Fruit fly (Drosophila melanogaster): Measurements from ENCODE around the gene Oatp33Ea.

Gene Oatp33Ea

dm6 chr2L:12415485-12416137 lies 30.1 kb downstream of the Oatp33Ea start (continued):
- TF ChIP-seq scrt (GFP tag; optimal IDR thresholded peaks at IDR 0.05) (no peak), Opbp (GFP tag; IDR thresholded peaks at IDR 0.05; ENCODE audit: partially characterized antibody) (no peak), esg (GFP tag; conservative IDR thresholded peaks at IDR 0.05) (no peak), sr (GFP tag; IDR thresholded peaks at IDR 0.05) (no peak), CG4854 (GFP tag; optimal IDR thresholded peaks at IDR 0.05) (no peak), onecut (GFP tag; IDR thresholded peaks at IDR 0.05) (no peak), dm (GFP tag; optimal IDR thresholded peaks at IDR 0.05) (no peak), chif (GFP tag; optimal IDR thresholded peaks at IDR 0.05) (no peak), Hsf (GFP tag; optimal IDR thresholded peaks at IDR 0.05) (no peak), CG3065 (GFP tag; optimal IDR thresholded peaks at IDR 0.05) (no peak), CG11456 (GFP tag; IDR thresholded peaks at IDR 0.05) (no peak), CG6854 (GFP tag; optimal IDR thresholded peaks at IDR 0.05) (no peak), Rfx (GFP tag; IDR thresholded peaks at IDR 0.05) (no peak), ewg (GFP tag; optimal IDR thresholded peaks at IDR 0.05) (no peak), shn (GFP tag; optimal IDR thresholded peaks at IDR 0.05) (no peak), knrl (GFP tag; IDR thresholded peaks at IDR 0.05; ENCODE audit: partially characterized antibody) (no peak), Hr51 (GFP tag; optimal IDR thresholded peaks at IDR 0.05) (peak in 1 of 2 experiments; percentile 44), eve (GFP tag; optimal IDR thresholded peaks at IDR 0.05) (no peak), Tbp (GFP tag; optimal IDR thresholded peaks at IDR 0.05) (no peak), CG5180 (GFP tag; optimal IDR thresholded peaks at IDR 0.05) (no peak), CG10565 (GFP tag; optimal IDR thresholded peaks at IDR 0.05) (no peak), grn (GFP tag; optimal IDR thresholded peaks at IDR 0.05) (no peak), CG1647 (GFP tag; optimal IDR thresholded peaks at IDR 0.05) (no peak), CG6765 (GFP tag; optimal IDR thresholded peaks at IDR 0.05) (no peak), sens (GFP tag) (peak; percentile 84), CG4617 (GFP tag; optimal IDR thresholded peaks at IDR 0.05; ENCODE audit: borderline replicate concordance) (no peak), br (optimal IDR thresholded peaks at IDR 0.05) (no peak), amos (GFP tag; IDR thresholded peaks at IDR 0.05; ENCODE audit: partially characterized antibody) (no peak), CG17186 (GFP tag; optimal IDR thresholded peaks at IDR 0.05) (no peak), Sin3A (optimal IDR thresholded peaks at IDR 0.05) (no peak), CG9215 (GFP tag; IDR thresholded peaks at IDR 0.05) (no peak), Oli (tag; optimal IDR thresholded peaks at IDR 0.05) (peak; percentile 30), tna (GFP tag; IDR thresholded peaks at IDR 0.05; ENCODE audit: partially characterized antibody) (no peak), emc (GFP tag; optimal IDR thresholded peaks at IDR 0.05) (no peak), unc-4 (GFP tag; IDR thresholded peaks at IDR 0.05; ENCODE audit: partially characterized antibody) (no peak), abd-A (tag; optimal IDR thresholded peaks at IDR 0.05) (no peak), lilli (GFP tag; optimal IDR thresholded peaks at IDR 0.05) (no peak), CG14014 (GFP tag; IDR thresholded peaks at IDR 0.05) (no peak), CG31441 (GFP tag; IDR thresholded peaks at IDR 0.05) (peak; percentile 46; the same call in 1 of the 2 replicates), CG14710 (tag; optimal IDR thresholded peaks at IDR 0.05) (peak; percentile 42), hkb (optimal IDR thresholded peaks at IDR 0.05) (no peak), hkb (GFP tag; IDR thresholded peaks at IDR 0.05) (no peak), D19A (tag; optimal IDR thresholded peaks at IDR 0.05) (peak; percentile 33), bbx (GFP tag; IDR thresholded peaks at IDR 0.05; ENCODE audit: partially characterized antibody) (no peak), Lhr (GFP tag; optimal IDR thresholded peaks at IDR 0.05) (no peak), bsh (GFP tag; optimal IDR thresholded peaks at IDR 0.05) (peak in 1 of 2 experiments; percentile 16), Aef1 (GFP tag; IDR thresholded peaks at IDR 0.05) (no peak), sens-2 (GFP tag; IDR thresholded peaks at IDR 0.05) (no peak), lmd (GFP tag; IDR thresholded peaks at IDR 0.05) (no peak), CG3847 (GFP tag; IDR thresholded peaks at IDR 0.05) (no peak), CG1024 (GFP tag; IDR thresholded peaks at IDR 0.05) (no peak), H15 (GFP tag; IDR thresholded peaks at IDR 0.05) (no peak)
